Fruit fly (Drosophila melanogaster) whole organism, embryonic: Measurements from ENCODE around the gene upSET.
A peak's percentile ranks its signal among the peaks of the same experiment; 100 is the strongest.

ENCODE experiments used
- CG10267 ChIP-seq: fragments of 200-800 bp; sonication (Bioruptor generic); optimal IDR thresholded peaks from 2 replicates; lab custom pipeline; 2018; ENCODE audit warnings: missing biosample characterization, mild to moderate bottlenecking, missing genetic modification characterization, moderate library complexity
- CG10543 ChIP-seq: fragments of 200-800 bp; sonication (Bioruptor generic); optimal IDR thresholded peaks from 3 replicates; lab custom pipeline; 2017; ENCODE audit warnings: missing biosample characterization, mild to moderate bottlenecking, missing genetic modification characterization, moderate library complexity
- CG11504 ChIP-seq: fragments of 200-800 bp; sonication (Bioruptor generic); optimal IDR thresholded peaks from 3 replicates; lab custom pipeline; 2019; ENCODE audit warnings: missing biosample characterization, mild to moderate bottlenecking, missing genetic modification characterization, moderate library complexity
- CG12155 ChIP-seq: fragments of 200-800 bp; sonication (Bioruptor generic); optimal IDR thresholded peaks from 3 replicates; lab custom pipeline; 2016; ENCODE audit warnings: missing biosample characterization, missing genetic modification characterization
- CG13287 ChIP-seq: fragments of 200-800 bp; sonication (Bioruptor generic); IDR thresholded peaks from 2 replicates; pipeline ENCODE4 v1.3.6; 2022; ENCODE audit warnings: missing biosample characterization, missing genetic modification characterization; ENCODE audit not compliant: partially characterized antibody
- CG14710 ChIP-seq: fragments of 200-800 bp; sonication (Bioruptor generic); optimal IDR thresholded peaks from 3 replicates; lab custom pipeline; 2019; ENCODE audit warnings: missing biosample characterization, mild to moderate bottlenecking, missing genetic modification characterization, moderate library complexity
- CG15514 ChIP-seq: fragments of 200-800 bp; sonication (Bioruptor generic); optimal IDR thresholded peaks from 3 replicates; lab custom pipeline; 2017; ENCODE audit warnings: missing biosample characterization, missing genetic modification characterization, mild to moderate bottlenecking, moderate library complexity, missing genetic modification reagents
- CG16815 ChIP-seq: fragments of 200-800 bp; sonication (Bioruptor generic); optimal IDR thresholded peaks from 3 replicates; lab custom pipeline; 2017; ENCODE audit warnings: missing biosample characterization, mild to moderate bottlenecking, missing genetic modification characterization
- CG17385 ChIP-seq: fragments of 200-800 bp; sonication (Bioruptor generic); optimal IDR thresholded peaks from 3 replicates; lab custom pipeline; 2018; ENCODE audit warnings: missing biosample characterization, mild to moderate bottlenecking, missing genetic modification characterization
- CG17612 ChIP-seq: fragments of 200-800 bp; sonication (Bioruptor generic); IDR thresholded peaks from 2 replicates; pipeline ENCODE4 v1.3.6; 2022; ENCODE audit warnings: missing biosample characterization, missing genetic modification characterization
- CG17912 ChIP-seq: fragments of 200-800 bp; sonication (Bioruptor generic); optimal IDR thresholded peaks from 2 replicates; lab custom pipeline; 2018; ENCODE audit warnings: missing biosample characterization, mild to moderate bottlenecking, missing genetic modification characterization
- CG2202 ChIP-seq: fragments of 200-800 bp; sonication (Bioruptor generic); optimal IDR thresholded peaks from 2 replicates; lab custom pipeline; 2018; ENCODE audit warnings: missing biosample characterization, mild to moderate bottlenecking, missing genetic modification characterization
- CG42726 ChIP-seq: fragments of 200-800 bp; sonication (Bioruptor generic); IDR thresholded peaks from 2 replicates; pipeline ENCODE4 v1.3.6; 2022; ENCODE audit warnings: missing biosample characterization, missing genetic modification characterization; ENCODE audit not compliant: partially characterized antibody
- CG5245 ChIP-seq: fragments of 200-800 bp; sonication (Bioruptor generic); optimal IDR thresholded peaks from 3 replicates; lab custom pipeline; 2016; ENCODE audit warnings: missing biosample characterization, missing genetic modification characterization
- CG6175 ChIP-seq: fragments of 200-800 bp; sonication (Bioruptor generic); IDR thresholded peaks from 3 replicates; pipeline ENCODE4 v1.3.6; 2022; ENCODE audit warnings: missing biosample characterization, missing genetic modification characterization
- CG6254 ChIP-seq: fragments of 200-800 bp; sonication (Bioruptor generic); optimal IDR thresholded peaks from 3 replicates; lab custom pipeline; 2017; ENCODE audit warnings: mild to moderate bottlenecking, missing biosample characterization, missing genetic modification reagents, missing genetic modification characterization
- CG6272 ChIP-seq: fragments of 200-800 bp; sonication (Bioruptor generic); IDR thresholded peaks from 2 replicates; pipeline ENCODE4 v1.3.6; 2022; ENCODE audit warnings: missing biosample characterization, missing genetic modification characterization
- CG7271 ChIP-seq: fragments of 200-800 bp; sonication (Bioruptor generic); optimal IDR thresholded peaks from 2 replicates; lab custom pipeline; 2018; ENCODE audit warnings: missing biosample characterization, mild to moderate bottlenecking, missing genetic modification characterization, moderate library complexity
- CoRest ChIP-seq: fragments of 200-800 bp; sonication (Bioruptor generic); optimal IDR thresholded peaks from 3 replicates; lab custom pipeline; 2018; ENCODE audit warnings: missing biosample characterization, mild to moderate bottlenecking, missing genetic modification characterization, moderate library complexity
- CrebB ChIP-seq: fragments of 200-800 bp; sonication (Bioruptor generic); optimal IDR thresholded peaks from 3 replicates; lab custom pipeline; 2018; ENCODE audit warnings: missing biosample characterization, mild to moderate bottlenecking, missing genetic modification characterization
- D19A ChIP-seq: fragments of 200-800 bp; optimal IDR thresholded peaks from 3 replicates; lab custom pipeline; 2019; ENCODE audit warnings: missing biosample characterization, mild to moderate bottlenecking, missing genetic modification characterization, moderate library complexity
- Dip2 ChIP-seq: fragments of 200-800 bp; sonication (Bioruptor generic); IDR thresholded peaks from 2 replicates; pipeline ENCODE4 v1.3.6; 2022; ENCODE audit warnings: missing biosample characterization, missing genetic modification characterization
- Hsf ChIP-seq: fragments of 200-800 bp; sonication (Bioruptor generic); optimal IDR thresholded peaks from 3 replicates; lab custom pipeline; 2016; ENCODE audit warnings: missing biosample characterization, missing genetic modification characterization
- Mrtf ChIP-seq: fragments of 200-800 bp; sonication (Bioruptor generic); IDR thresholded peaks from 3 replicates; pipeline ENCODE4 v1.3.6; 2022; ENCODE audit warnings: missing biosample characterization, missing genetic modification characterization
- Optix ChIP-seq: fragments of 200-800 bp; sonication (Bioruptor generic); IDR thresholded peaks from 3 replicates; pipeline ENCODE4 v1.3.6; 2022; ENCODE audit warnings: missing biosample characterization, missing genetic modification characterization
- Sin3A ChIP-seq: fragments of >200 bp; optimal IDR thresholded peaks from 2 replicates; lab custom pipeline; 2018
- Vsx1 ChIP-seq: fragments of 200-800 bp; sonication (Bioruptor generic); optimal IDR thresholded peaks from 2 replicates; lab custom pipeline; 2017; ENCODE audit warnings: missing biosample characterization, mild to moderate bottlenecking, missing genetic modification characterization, missing genetic modification reagents
- YL-1 ChIP-seq: fragments of 200-800 bp; sonication (Bioruptor generic); optimal IDR thresholded peaks from 3 replicates; lab custom pipeline; 2017; ENCODE audit warnings: missing biosample characterization, mild to moderate bottlenecking, missing genetic modification characterization
- ato ChIP-seq: fragments of 200-800 bp; sonication (Bioruptor generic); IDR thresholded peaks from 2 replicates; pipeline ENCODE4 v1.3.6; 2022; ENCODE audit warnings: missing biosample characterization, missing genetic modification characterization; ENCODE audit not compliant: partially characterized antibody
- bbx ChIP-seq: fragments of 200-800 bp; sonication (Bioruptor generic); IDR thresholded peaks from 2 replicates; pipeline ENCODE4 v1.3.6; 2022; ENCODE audit warnings: missing biosample characterization, missing genetic modification characterization; ENCODE audit not compliant: partially characterized antibody
- br ChIP-seq: fragments of >200 bp; optimal IDR thresholded peaks from 2 replicates; lab custom pipeline; 2017
- chinmo ChIP-seq: fragments of 200-800 bp; sonication (Bioruptor generic); IDR thresholded peaks from 4 replicates; pipeline ENCODE4 v1.3.6; 2022; ENCODE audit warnings: missing biosample characterization, missing genetic modification characterization; ENCODE audit not compliant: partially characterized antibody
- crp ChIP-seq, 2 experiments: fragments of 200-800 bp; sonication (Bioruptor generic); optimal IDR thresholded peaks; 2 replicates in 1 of 2; 3 replicates in 1 of 2; lab custom pipeline; 2017; ENCODE audit warnings: missing biosample characterization in 2 of 2, missing genetic modification characterization in 2 of 2, mild to moderate bottlenecking in 1 of 2, moderate library complexity in 1 of 2
- ewg ChIP-seq: fragments of 200-800 bp; sonication (Bioruptor generic); optimal IDR thresholded peaks from 3 replicates; lab custom pipeline; 2017; ENCODE audit warnings: mild to moderate bottlenecking, missing biosample characterization, missing genetic modification reagents, missing genetic modification characterization
- exex ChIP-seq: fragments of 200-800 bp; sonication (Bioruptor generic); optimal IDR thresholded peaks from 4 replicates; lab custom pipeline; 2018; ENCODE audit warnings: missing biosample characterization, mild to moderate bottlenecking, missing genetic modification characterization, moderate library complexity
- fd96Cb ChIP-seq: fragments of 200-800 bp; sonication (Bioruptor generic); optimal IDR thresholded peaks from 2 replicates; lab custom pipeline; 2018; ENCODE audit warnings: missing biosample characterization, mild to moderate bottlenecking, missing genetic modification characterization, moderate library complexity
- gcm2 ChIP-seq: fragments of 200-800 bp; sonication (Bioruptor generic); optimal IDR thresholded peaks from 2 replicates; lab custom pipeline; 2016; ENCODE audit warnings: missing biosample characterization, missing genetic modification characterization
- h ChIP-seq: fragments of >200 bp; optimal IDR thresholded peaks from 2 replicates; lab custom pipeline; 2017
- hkb ChIP-seq, 2 experiments: fragments of 200-800 bp in 1 of 2; fragments of >200 bp in 1 of 2; sonication (Bioruptor generic) in 1 of 2; IDR thresholded peaks in 1 of 2; optimal IDR thresholded peaks in 1 of 2; 2 replicates each; pipeline versions ENCODE4 v1.3.6 to Lab custom; 2017 to 2022; ENCODE audit warnings: missing biosample characterization in 1 of 2, missing genetic modification characterization in 1 of 2
- jing ChIP-seq: fragments of 200-800 bp; sonication (Bioruptor generic); optimal IDR thresholded peaks from 2 replicates; lab custom pipeline; 2018; ENCODE audit warnings: missing biosample characterization, mild to moderate bottlenecking, missing genetic modification characterization
- klu ChIP-seq: fragments of 200-800 bp; sonication (Bioruptor generic); IDR thresholded peaks from 2 replicates; pipeline ENCODE4 v1.3.6; 2022; ENCODE audit warnings: missing biosample characterization, missing genetic modification characterization
- lola ChIP-seq, 3 experiments: fragments of >200 bp in 2 of 3; fragments of 200-800 bp in 1 of 3; sonication (Bioruptor generic) in 1 of 3; optimal IDR thresholded peaks; 2 replicates each; lab custom pipeline; 2017 to 2019; ENCODE audit warnings: missing biosample characterization in 3 of 3, missing genetic modification characterization in 3 of 3, mild to moderate bottlenecking in 1 of 3, moderate library complexity in 1 of 3
- nerfin-2 ChIP-seq: fragments of 200-800 bp; sonication (Bioruptor generic); IDR thresholded peaks from 2 replicates; pipeline ENCODE4 v1.3.6; 2022; ENCODE audit warnings: missing biosample characterization, missing genetic modification characterization; ENCODE audit not compliant: partially characterized antibody
- p53 ChIP-seq: fragments of 200-800 bp; sonication (Bioruptor generic); optimal IDR thresholded peaks from 2 replicates; lab custom pipeline; 2016; ENCODE audit warnings: missing biosample characterization, missing genetic modification characterization
- psq ChIP-seq: fragments of 200-800 bp; sonication (Bioruptor generic); optimal IDR thresholded peaks from 2 replicates; lab custom pipeline; 2017; ENCODE audit warnings: missing biosample characterization, missing genetic modification characterization
- repo ChIP-seq: fragments of 200-800 bp; sonication (Bioruptor generic); optimal IDR thresholded peaks from 2 replicates; lab custom pipeline; 2016; ENCODE audit warnings: missing biosample characterization, missing genetic modification characterization
- trh ChIP-seq: fragments of 200-800 bp; sonication (Bioruptor generic); optimal IDR thresholded peaks from 2 replicates; lab custom pipeline; 2016; ENCODE audit warnings: missing biosample characterization, missing genetic modification characterization
- twi ChIP-seq: fragments of 200-800 bp; optimal IDR thresholded peaks from 2 replicates; lab custom pipeline; 2019; ENCODE audit warnings: missing biosample characterization, mild to moderate bottlenecking, missing genetic modification characterization, moderate library complexity

Gene upSET

DNA sequence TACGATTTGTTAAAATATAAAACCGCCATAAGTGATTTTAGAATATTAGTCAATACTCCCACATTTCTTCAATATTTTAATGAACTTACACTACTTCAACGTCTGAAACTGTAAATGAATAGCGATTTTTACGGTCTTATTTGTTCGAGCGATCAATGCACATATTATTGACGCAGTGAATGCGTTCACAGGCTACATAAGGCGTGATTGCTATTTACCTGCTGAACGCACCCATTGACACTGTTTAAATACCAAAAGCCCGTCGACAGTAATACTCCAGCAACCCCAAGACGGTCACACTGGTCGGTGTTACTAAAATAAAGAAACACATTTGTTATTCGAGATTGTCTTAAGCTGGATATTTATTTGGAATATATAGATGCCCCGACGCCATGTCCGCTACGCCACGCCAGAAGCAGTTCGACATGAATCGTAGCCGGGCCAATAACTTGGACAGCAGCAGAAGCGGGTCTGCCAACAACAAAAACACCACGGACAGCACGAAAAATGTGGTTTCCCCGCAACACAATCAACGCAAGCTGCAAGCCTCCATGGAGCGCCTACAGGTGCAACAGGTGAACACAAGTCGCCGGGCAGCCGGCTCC is 49.1 kb downstream of the upSET start, which contains the start of gene CG6833 (continued):
- peak; percentile 59 for TF ChIP-seq fd96Cb (tag; lab: Kevin White, UChicago)
- no peak for TF ChIP-seq Dip2 (GFP tag; lab: Robert Waterston, UW)
- TF ChIP-seq Optix (GFP tag; lab: Robert Waterston, UW), result peak; percentile 76
- peak; percentile 79 for TF ChIP-seq Hsf (GFP tag; lab: Kevin White, UChicago)
- peak; percentile 8 for TF ChIP-seq D19A (tag; lab: Kevin White, UChicago)
- no peak for TF ChIP-seq twi (tag; lab: Kevin White, UChicago)
- peak; percentile 43 for TF ChIP-seq CG10543 (GFP tag; lab: Kevin White, UChicago)
- TF ChIP-seq nerfin-2, result no peak
- TF ChIP-seq bbx (GFP tag; lab: Robert Waterston, UW), result 0 out of 2 replicates have a peak, but pooled peaks have one; percentile 39
- TF ChIP-seq CoRest (tag; lab: Kevin White, UChicago), result peak; percentile 66
- no peak for TF ChIP-seq psq (GFP tag; lab: Kevin White, UChicago)
- TF ChIP-seq CG15514 (GFP tag; lab: Kevin White, UChicago), result peak; percentile 69
- TF ChIP-seq CG2202 (tag; lab: Kevin White, UChicago), result no peak
- TF ChIP-seq p53, result peak; percentile 16
- no peak for TF ChIP-seq chinmo (GFP tag; lab: Robert Waterston, UW)
- no peak for TF ChIP-seq trh (GFP tag; lab: Kevin White, UChicago)
- TF ChIP-seq CG13287, result peak; percentile 32
- peak; percentile 54 for TF ChIP-seq CG10267 (tag; lab: Kevin White, UChicago)
- peak in 1 of 3 experiments; percentile 15 for TF ChIP-seq lola (GFP tag; optimal IDR thresholded peaks at IDR 0.05; lab: Kevin White, UChicago)
- TF ChIP-seq Mrtf (GFP tag; lab: Robert Waterston, UW), result peak; percentile 77; the same call in 2 of the 3 replicates
- TF ChIP-seq CG7271 (tag; lab: Kevin White, UChicago), result peak; percentile 68
- peak; percentile 77 for TF ChIP-seq CG14710 (tag; lab: Kevin White, UChicago)
- TF ChIP-seq repo, result peak; percentile 72
- TF ChIP-seq br (lab: Kevin White, UChicago), result no peak
- TF ChIP-seq CG12155 (GFP tag; lab: Kevin White, UChicago), result peak; percentile 61
- TF ChIP-seq YL-1 (GFP tag; lab: Kevin White, UChicago), result peak; percentile 7
- TF ChIP-seq CG6175 (GFP tag; lab: Robert Waterston, UW), result 0 out of 3 replicates have a peak, but pooled peaks have one; percentile 62
- TF ChIP-seq CG17912 (GFP tag; lab: Kevin White, UChicago), result peak; percentile 25
- peak; percentile 26 for TF ChIP-seq CrebB (tag; lab: Kevin White, UChicago)
- peak; percentile 43; the same call in 1 of the 2 replicates for TF ChIP-seq klu (GFP tag; lab: Robert Waterston, UW)
- TF ChIP-seq CG42726, result 0 out of 2 replicates have a peak, but pooled peaks have one; percentile 30
- no peak for TF ChIP-seq h (lab: Kevin White, UChicago)
- peak; percentile 74 for TF ChIP-seq CG5245 (GFP tag; lab: Kevin White, UChicago)
- TF ChIP-seq ewg, result peak; percentile 38
- peak; percentile 72 for TF ChIP-seq CG11504 (tag; lab: Kevin White, UChicago)
- peak; percentile 48 for TF ChIP-seq Sin3A
- TF ChIP-seq ato (GFP tag; lab: Robert Waterston, UW), result no peak
- no peak for TF ChIP-seq jing (GFP tag; lab: Kevin White, UChicago)
- no peak for TF ChIP-seq hkb (optimal IDR thresholded peaks at IDR 0.05; lab: Kevin White, UChicago)
- TF ChIP-seq hkb (GFP tag; IDR thresholded peaks at IDR 0.05; lab: Robert Waterston, UW), result peak; percentile 72
- peak; percentile 35 for TF ChIP-seq CG16815 (GFP tag; lab: Kevin White, UChicago)
- TF ChIP-seq crp (GFP tag; optimal IDR thresholded peaks at IDR 0.05; lab: Kevin White, UChicago), result peak in 1 of 2 experiments; percentile 9
- TF ChIP-seq CG17385, result no peak
- TF ChIP-seq exex (tag; lab: Kevin White, UChicago), result no peak
- peak; percentile 73 for TF ChIP-seq CG6272
- TF ChIP-seq CG17612, result no peak
- no peak for TF ChIP-seq Vsx1 (GFP tag; lab: Kevin White, UChicago)
- no peak for TF ChIP-seq gcm2
- TF ChIP-seq CG6254 (GFP tag; lab: Kevin White, UChicago), result peak; percentile 53
